Worm (Caenorhabditis elegans) whole organism, late embryonic: ENCODE measurements around the gene nog-1.

Experiments
- F13H6.1 ChIP-seq: sonication (generic microtip); optimal IDR thresholded peaks from 2 replicates; lab custom pipeline; 2016; ENCODE audit warnings: missing genetic modification characterization, missing compliant biosample characterization
- K02D7.2 ChIP-seq: sonication (generic microtip); optimal IDR thresholded peaks from 2 replicates; lab custom pipeline; 2017; ENCODE audit warnings: mild to moderate bottlenecking, missing genetic modification characterization, missing compliant biosample characterization
- ceh-14 ChIP-seq: sonication (generic microtip); optimal IDR thresholded peaks from 2 replicates; lab custom pipeline; 2016; ENCODE audit warnings: missing genotype, missing genetic modification characterization, missing compliant biosample characterization
- ceh-18 ChIP-seq: sonication (generic microtip); optimal IDR thresholded peaks from 2 replicates; lab custom pipeline; 2016; ENCODE audit warnings: missing genetic modification characterization, missing compliant biosample characterization
- ceh-24 ChIP-seq: sonication (generic microtip); optimal IDR thresholded peaks from 2 replicates; lab custom pipeline; 2016; ENCODE audit warnings: mild to moderate bottlenecking, missing genetic modification characterization, missing compliant biosample characterization
- ceh-45 ChIP-seq: fragments of 200-800 bp; sonication (Bioruptor generic); IDR thresholded peaks from 2 replicates; pipeline ENCODE4 v1.3.6; 2022; ENCODE audit warnings: missing genetic modification reagents, missing genetic modification characterization, missing compliant biosample characterization
- ceh-48 ChIP-seq: sonication (generic microtip); optimal IDR thresholded peaks from 2 replicates; lab custom pipeline; 2016; ENCODE audit warnings: missing genetic modification characterization, inconsistent platforms, missing compliant biosample characterization
- ceh-6 ChIP-seq: fragments of 200-800 bp; sonication (Bioruptor generic); optimal IDR thresholded peaks from 2 replicates; lab custom pipeline; 2018; ENCODE audit warnings: mild to moderate bottlenecking, missing genetic modification characterization, missing compliant biosample characterization
- ceh-9 ChIP-seq: sonication (generic microtip); optimal IDR thresholded peaks from 2 replicates; lab custom pipeline; 2016; ENCODE audit warnings: mild to moderate bottlenecking, missing genetic modification characterization, inconsistent platforms, missing compliant biosample characterization
- dmd-4 ChIP-seq: sonication (generic microtip); optimal IDR thresholded peaks from 2 replicates; lab custom pipeline; 2016; ENCODE audit warnings: borderline replicate concordance, missing genetic modification characterization, missing compliant biosample characterization
- dve-1 ChIP-seq: sonication (generic microtip); optimal IDR thresholded peaks from 2 replicates; lab custom pipeline; 2017; ENCODE audit warnings: antibody characterized with exemption, mild to moderate bottlenecking, missing genetic modification characterization, missing compliant biosample characterization
- ets-4 ChIP-seq: sonication (generic microtip); optimal IDR thresholded peaks from 2 replicates; lab custom pipeline; 2016; ENCODE audit warnings: missing genetic modification characterization, missing compliant biosample characterization
- eyg-1 ChIP-seq: sonication (generic microtip); optimal IDR thresholded peaks from 2 replicates; lab custom pipeline; 2016; ENCODE audit warnings: missing genotype, missing genetic modification characterization, missing compliant biosample characterization
- fkh-10 ChIP-seq: fragments of 150-350 bp; optimal IDR thresholded peaks from 2 replicates; lab custom pipeline; 2014; ENCODE audit warnings: missing biosample characterization, missing genetic modification reagents, missing genetic modification characterization
- gmeb-2 ChIP-seq: sonication (generic microtip); optimal IDR thresholded peaks from 2 replicates; lab custom pipeline; 2016; ENCODE audit warnings: missing genetic modification characterization, inconsistent platforms, missing compliant biosample characterization
- hlh-13 ChIP-seq: fragments of 200-800 bp; sonication (Bioruptor generic); optimal IDR thresholded peaks from 2 replicates; lab custom pipeline; 2018; ENCODE audit warnings: mild to moderate bottlenecking, missing genetic modification characterization, missing compliant biosample characterization
- hlh-30 ChIP-seq: sonication (generic microtip); optimal IDR thresholded peaks from 2 replicates; lab custom pipeline; 2017; ENCODE audit warnings: antibody characterized with exemption, missing genetic modification characterization, missing compliant biosample characterization; ENCODE audit not compliant: insufficient read depth
- hlh-6 ChIP-seq: sonication (generic microtip); optimal IDR thresholded peaks from 2 replicates; lab custom pipeline; 2016; ENCODE audit warnings: missing genotype, missing genetic modification characterization, missing compliant biosample characterization
- lim-6 ChIP-seq: sonication (generic microtip); optimal IDR thresholded peaks from 2 replicates; lab custom pipeline; 2016; ENCODE audit warnings: missing genetic modification characterization, missing compliant biosample characterization
- lin-11 ChIP-seq: fragments of 200-800 bp; sonication (Bioruptor generic); optimal IDR thresholded peaks from 2 replicates; lab custom pipeline; 2018; ENCODE audit warnings: mild to moderate bottlenecking, missing genetic modification characterization, missing compliant biosample characterization
- madf-2 ChIP-seq: sonication (generic microtip); optimal IDR thresholded peaks from 2 replicates; lab custom pipeline; 2017; ENCODE audit warnings: missing genetic modification characterization, missing compliant biosample characterization
- mec-3 ChIP-seq: sonication (generic microtip); optimal IDR thresholded peaks from 2 replicates; lab custom pipeline; 2016; ENCODE audit warnings: borderline replicate concordance, missing genetic modification characterization, missing compliant biosample characterization
- nfya-1 ChIP-seq: sonication (generic microtip); optimal IDR thresholded peaks from 2 replicates; lab custom pipeline; 2017; ENCODE audit warnings: missing genetic modification characterization, mild to moderate bottlenecking, missing compliant biosample characterization, antibody characterized with exemption, moderate library complexity
- nhr-11 ChIP-seq: fragments of 150-350 bp; optimal IDR thresholded peaks from 2 replicates; lab custom pipeline; 2014; ENCODE audit warnings: missing biosample characterization, missing genetic modification characterization
- nhr-232 ChIP-seq: sonication (generic microtip); optimal IDR thresholded peaks from 2 replicates; lab custom pipeline; 2016; ENCODE audit warnings: missing genetic modification characterization, missing compliant biosample characterization
- npax-4 ChIP-seq: sonication (generic microtip); optimal IDR thresholded peaks from 2 replicates; lab custom pipeline; 2016; ENCODE audit warnings: missing genetic modification characterization, missing compliant biosample characterization
- pat-9 ChIP-seq: fragments of 200-800 bp; sonication (Bioruptor generic); optimal IDR thresholded peaks from 2 replicates; lab custom pipeline; 2018; ENCODE audit warnings: mild to moderate bottlenecking, missing genetic modification characterization, moderate library complexity, missing compliant biosample characterization
- pax-1 ChIP-seq: fragments of 150-350 bp; optimal IDR thresholded peaks from 2 replicates; lab custom pipeline; 2014; ENCODE audit warnings: missing biosample characterization, missing genetic modification characterization
- pha-4 ChIP-seq: fragments of 150-350 bp; optimal IDR thresholded peaks from 2 replicates; lab custom pipeline; 2018; ENCODE audit warnings: missing biosample characterization, missing genetic modification reagents, missing genetic modification characterization
- pqm-1 ChIP-seq: sonication (generic microtip); optimal IDR thresholded peaks from 2 replicates; lab custom pipeline; 2016; ENCODE audit warnings: missing genetic modification characterization, missing compliant biosample characterization
- pros-1 ChIP-seq: fragments of 150-350 bp; optimal IDR thresholded peaks from 2 replicates; lab custom pipeline; 2014; ENCODE audit warnings: missing biosample characterization, missing genetic modification reagents, missing genetic modification characterization
- sox-4 ChIP-seq: sonication (generic microtip); optimal IDR thresholded peaks from 2 replicates; lab custom pipeline; 2017; ENCODE audit warnings: mild to moderate bottlenecking, missing genetic modification characterization, inconsistent platforms, missing compliant biosample characterization
- syd-9 ChIP-seq: sonication (generic microtip); optimal IDR thresholded peaks from 2 replicates; lab custom pipeline; 2016; ENCODE audit warnings: mild to moderate bottlenecking, missing genetic modification characterization, moderate library complexity, missing compliant biosample characterization
- tbx-7 ChIP-seq: sonication (generic microtip); optimal IDR thresholded peaks from 2 replicates; lab custom pipeline; 2016; ENCODE audit warnings: missing genotype, missing genetic modification characterization, missing compliant biosample characterization
- ttx-3 ChIP-seq: sonication (generic microtip); optimal IDR thresholded peaks from 2 replicates; lab custom pipeline; 2016; ENCODE audit warnings: missing genetic modification reagents, missing genetic modification characterization, missing compliant biosample characterization
- zip-5 ChIP-seq: sonication (generic microtip); optimal IDR thresholded peaks from 2 replicates; lab custom pipeline; 2016; ENCODE audit warnings: missing genetic modification characterization, missing compliant biosample characterization
- ztf-16 ChIP-seq: sonication (generic microtip); optimal IDR thresholded peaks from 2 replicates; lab custom pipeline; 2017; ENCODE audit warnings: missing genetic modification characterization, missing compliant biosample characterization

nog-1 gene

DNA sequence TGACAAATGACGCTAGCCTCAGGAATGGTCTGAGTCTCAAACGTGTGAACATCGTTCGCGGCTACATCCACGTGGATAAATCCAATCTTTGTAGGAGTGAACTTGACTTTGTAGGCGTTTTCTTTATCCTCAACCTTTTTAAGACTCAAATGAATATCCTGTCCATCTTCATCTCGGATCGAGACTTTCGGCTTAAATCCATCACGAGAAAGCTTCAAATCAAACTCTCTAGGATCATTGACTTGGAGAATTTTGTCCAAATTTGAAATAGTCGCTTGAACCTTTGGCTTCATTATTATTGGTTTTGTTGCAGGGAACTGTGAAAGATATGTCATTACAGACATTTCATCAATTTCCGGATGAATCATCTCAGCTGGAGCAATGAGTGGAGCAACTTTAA, 19.7 kb upstream of the nog-1 start:
- no peak for TF ChIP-seq fkh-10 (GFP tag; lab: Kevin White, UChicago)
- no peak for TF ChIP-seq nhr-11 (tag; lab: Kevin White, UChicago)
- TF ChIP-seq mec-3: no peak
- no peak for TF ChIP-seq sox-4 (tag; lab: Kevin White, UChicago)
- TF ChIP-seq pros-1 (tag; lab: Kevin White, UChicago): no peak
- no peak for TF ChIP-seq nfya-1 (tag; lab: Kevin White, UChicago)
- TF ChIP-seq ceh-9 (tag; lab: Kevin White, UChicago): no peak
- TF ChIP-seq eyg-1: no peak
- no peak for TF ChIP-seq F13H6.1 (tag; lab: Kevin White, UChicago)
- TF ChIP-seq npax-4 (tag; lab: Kevin White, UChicago): no peak
- no peak for TF ChIP-seq hlh-30 (tag; lab: Kevin White, UChicago)
- TF ChIP-seq madf-2 (tag; lab: Kevin White, UChicago): no peak
- no peak for TF ChIP-seq syd-9 (tag; lab: Kevin White, UChicago)
- TF ChIP-seq lim-6 (tag; lab: Kevin White, UChicago): no peak
- TF ChIP-seq pha-4 (tag; lab: Kevin White, UChicago): no peak
- TF ChIP-seq ceh-6 (GFP tag; lab: Kevin White, UChicago): no peak
- TF ChIP-seq ztf-16: no peak
- no peak for TF ChIP-seq hlh-13
- TF ChIP-seq pat-9: no peak
- no peak for TF ChIP-seq ceh-45 (GFP tag; lab: Robert Waterston, UW)

DNA sequence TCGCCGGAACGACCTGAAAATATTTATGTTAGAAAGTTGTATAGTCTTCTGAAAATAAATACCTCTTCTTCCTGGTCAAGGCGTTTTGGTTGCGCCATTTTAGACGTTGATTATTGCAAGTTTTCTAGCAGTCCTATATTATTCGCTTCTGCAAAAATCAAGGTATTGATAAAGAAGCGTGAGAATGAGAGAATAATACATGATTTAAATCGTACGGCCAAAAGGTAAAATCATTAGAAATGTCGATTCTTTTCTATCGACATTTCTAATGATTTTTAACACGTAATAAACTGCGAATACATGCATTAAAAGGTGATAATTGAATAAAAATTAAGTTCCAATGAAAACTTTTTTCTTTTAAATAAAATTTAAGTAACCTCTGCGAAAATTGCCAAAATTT, 17.8 kb upstream of the nog-1 start, which contains the start of gene fln-1:
Gene fln-1 (minus strand): TSS at position 101 of the 400 bp plus-strand sequence.
- TF ChIP-seq zip-5 (no peak), pqm-1 (tag; lab: Kevin White, UChicago) (no peak), hlh-6 (tag; lab: Kevin White, UChicago) (no peak), nhr-11 (tag; lab: Kevin White, UChicago) (no peak), hlh-13 (no peak), pros-1 (tag; lab: Kevin White, UChicago) (no peak), fkh-10 (GFP tag; lab: Kevin White, UChicago) (no peak), gmeb-2 (tag; lab: Kevin White, UChicago) (no peak), ceh-45 (GFP tag; lab: Robert Waterston, UW) (no peak), ztf-16 (no peak), dmd-4 (tag; lab: Kevin White, UChicago) (no peak), tbx-7 (tag; lab: Kevin White, UChicago) (no peak), dve-1 (tag; lab: Kevin White, UChicago) (no peak), mec-3 (no peak)
- TF ChIP-seq, all 69 proteins: peak for 0

DNA sequence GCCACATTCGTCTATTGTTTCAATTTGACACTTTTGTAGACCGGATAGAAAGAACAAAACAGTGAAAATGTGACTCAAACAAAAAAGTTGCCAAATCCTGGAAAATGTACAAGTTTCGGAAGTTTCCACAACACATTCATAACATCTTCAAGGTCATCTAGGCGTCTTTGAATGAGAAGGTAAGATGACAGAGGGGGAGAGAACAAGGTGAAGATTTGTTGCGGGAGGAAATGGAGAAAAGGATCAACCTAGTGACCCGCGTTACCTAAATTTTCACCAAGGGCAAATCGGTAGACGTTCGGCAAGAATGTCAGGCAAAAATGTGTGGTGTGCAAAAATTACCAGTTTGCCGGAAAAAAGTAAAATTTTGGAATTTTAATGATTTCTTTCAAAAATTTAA, 15.9 kb upstream of the nog-1 start:
- no peak for TF ChIP-seq ceh-24 (tag; lab: Kevin White, UChicago)
- TF ChIP-seq nfya-1 (tag; lab: Kevin White, UChicago): no peak
- TF ChIP-seq ceh-48 (tag; lab: Kevin White, UChicago): no peak
- TF ChIP-seq, all 69 proteins: peak for 0

DNA sequence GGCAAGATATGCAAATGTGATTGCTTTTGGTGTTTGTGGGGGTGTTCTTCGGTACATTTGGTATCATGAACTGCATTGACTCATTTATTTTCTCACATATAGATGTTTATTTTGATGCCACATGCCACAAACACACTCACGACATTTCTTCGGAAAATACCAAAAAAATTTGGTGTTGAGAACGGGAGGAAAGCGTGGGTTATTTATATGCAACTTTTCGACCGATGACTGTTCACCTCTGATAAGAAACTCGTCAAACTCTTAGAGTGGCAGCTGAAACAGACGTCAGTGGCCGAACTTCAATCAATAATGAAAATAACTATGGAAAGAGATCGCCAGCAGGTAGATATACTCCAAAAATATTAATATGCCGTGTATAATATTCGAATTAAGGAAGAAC, 15.3 kb upstream of the nog-1 start:
- no peak for TF ChIP-seq ceh-18 (tag; lab: Kevin White, UChicago)
- TF ChIP-seq hlh-13: no peak
- no peak for TF ChIP-seq pax-1 (tag; lab: Kevin White, UChicago)
- TF ChIP-seq K02D7.2 (tag; lab: Kevin White, UChicago): no peak
- TF ChIP-seq ttx-3: no peak
- no peak for TF ChIP-seq nhr-232 (tag; lab: Kevin White, UChicago)
- TF ChIP-seq ceh-24 (tag; lab: Kevin White, UChicago): no peak
- TF ChIP-seq fkh-10 (GFP tag; lab: Kevin White, UChicago): no peak
- TF ChIP-seq lin-11 (tag; lab: Kevin White, UChicago): no peak
- TF ChIP-seq ets-4 (tag; lab: Kevin White, UChicago): no peak
- no peak for TF ChIP-seq ceh-14 (tag; lab: Kevin White, UChicago)
- TF ChIP-seq eyg-1: no peak
- no peak for TF ChIP-seq ceh-6 (GFP tag; lab: Kevin White, UChicago)
- no peak for TF ChIP-seq zip-5
- TF ChIP-seq ceh-45 (GFP tag; lab: Robert Waterston, UW): no peak
